Worm (Caenorhabditis elegans): ENCODE measurements around the gene F13H8.5.
A peak's percentile ranks its signal among the peaks of the same experiment; 100 is the strongest.

Gene F13H8.5

ce11 chrII:6256024-6256423, at the start of gene F13H8.5:
TSS of gene F13H8.5 (minus strand) at chrII:6256124.
- TF ChIP-seq egl-43 (GFP tag; IDR thresholded peaks at IDR 0.05) = no peak
- TF ChIP-seq daf-12 (tag; optimal IDR thresholded peaks at IDR 0.05) = no peak
- no peak for TF ChIP-seq gei-8 (GFP tag; optimal IDR thresholded peaks at IDR 0.05)
- no peak for TF ChIP-seq lim-7 (GFP tag; IDR thresholded peaks at IDR 0.05)
- TF ChIP-seq pha-4 (GFP tag; IDR thresholded peaks at IDR 0.05) = no peak
- no peak for TF ChIP-seq pha-4 (tag; optimal IDR thresholded peaks at IDR 0.05)
- TF ChIP-seq tag-97 (GFP tag; IDR thresholded peaks at IDR 0.05) = no peak
- no peak for TF ChIP-seq lin-29 (GFP tag; IDR thresholded peaks at IDR 0.05)
- TF ChIP-seq hlh-30 (tag; optimal IDR thresholded peaks at IDR 0.05; ENCODE audit: insufficient read depth) = no peak
- TF ChIP-seq nhr-41 (GFP tag; IDR thresholded peaks at IDR 0.05) = no peak
- TF ChIP-seq lin-1 (GFP tag; IDR thresholded peaks at IDR 0.05) = no peak
- no peak for TF ChIP-seq F26F4.8 (GFP tag; conservative IDR thresholded peaks at IDR 0.05)

- TF ChIP-seq mes-2 (tag; optimal IDR thresholded peaks at IDR 0.05; ENCODE audit: poor library complexity, severe bottlenecking) = no peak
- TF ChIP-seq ZK337.2 (GFP tag; IDR thresholded peaks at IDR 0.05) = 0 out of 2 replicates have a peak, but pooled peaks have one; percentile 41
- TF ChIP-seq nhr-11 (tag; optimal IDR thresholded peaks at IDR 0.05) = peak; percentile 36
- TF ChIP-seq daf-16 (GFP tag; optimal IDR thresholded peaks at IDR 0.05) = peak in 1 of 2 experiments; percentile 18
- TF ChIP-seq daf-16 (tag; optimal IDR thresholded peaks at IDR 0.05) = no peak
- peak; percentile 4 for TF ChIP-seq nhr-28 (tag; optimal IDR thresholded peaks at IDR 0.05)
- no peak for TF ChIP-seq R02D3.7 (tag; optimal IDR thresholded peaks at IDR 0.05)
Measured at ce11 chrII:6303209-6303740, 47.4 kb upstream of the F13H8.5 start, which contains the start of gene C29F5.1. TSS of gene C29F5.1 (plus strand) at chrII:6303525.

- TF ChIP-seq spr-3 (GFP tag; optimal IDR thresholded peaks at IDR 0.05) (no peak), rbr-2 (tag; optimal IDR thresholded peaks at IDR 0.05) (no peak), gei-8 (GFP tag; optimal IDR thresholded peaks at IDR 0.05) (no peak), dmd-9 (GFP tag; IDR thresholded peaks at IDR 0.05) (no peak), ceh-28 (tag; optimal IDR thresholded peaks at IDR 0.05) (no peak), egl-27 (tag; optimal IDR thresholded peaks at IDR 0.05) (no peak), nhr-6 (tag; optimal IDR thresholded peaks at IDR 0.05) (no peak), aly-2 (tag; optimal IDR thresholded peaks at IDR 0.05) (no peak), ctbp-1 (GFP tag; IDR thresholded peaks at IDR 0.05) (no peak), zip-2 (tag; optimal IDR thresholded peaks at IDR 0.05) (no peak), F37D6.2 (tag; optimal IDR thresholded peaks at IDR 0.05) (no peak)
Measured at ce11 chrII:6294261-6294660, 38.3 kb upstream of the F13H8.5 start, which contains the start of gene mps-1. TSS of gene mps-1 (minus strand) at chrII:6294361.

ce11 chrII:6292527-6292926, 36.6 kb upstream of the F13H8.5 start, which contains the start of gene nyn-3:
TSS of gene nyn-3 (minus strand) at chrII:6292627.
- no peak for TF ChIP-seq aha-1 (tag)
- TF ChIP-seq tra-1 (GFP tag; IDR thresholded peaks at IDR 0.05) = no peak
- no peak for TF ChIP-seq F44E2.7 (GFP tag; IDR thresholded peaks at IDR 0.05)
- TF ChIP-seq hmg-1.1 (GFP tag; IDR thresholded peaks at IDR 0.05) = no peak
- no peak for TF ChIP-seq R02D3.7 (tag; optimal IDR thresholded peaks at IDR 0.05)
- TF ChIP-seq egl-27 (tag; optimal IDR thresholded peaks at IDR 0.05) = no peak
- TF ChIP-seq lin-1 (GFP tag; IDR thresholded peaks at IDR 0.05) = no peak
- no peak for TF ChIP-seq aly-2 (tag; optimal IDR thresholded peaks at IDR 0.05)
- TF ChIP-seq Y75B8A.6 (GFP tag; IDR thresholded peaks at IDR 0.05) = no peak
- TF ChIP-seq ZK546.5 (tag; optimal IDR thresholded peaks at IDR 0.05) = no peak
- no peak for TF ChIP-seq hif-1 (tag; optimal IDR thresholded peaks at IDR 0.05)

Data from whole organism, L4 larva.